Fruit fly (Drosophila melanogaster) whole organism, adult: ENCODE measurements around the gene Smn.

Experiments used
- CG11617 ChIP-seq: fragments of 200-800 bp; sonication (Bioruptor generic); optimal IDR thresholded peaks from 2 replicates; lab custom pipeline; 2017; ENCODE audit warnings: mild to moderate bottlenecking, missing biosample characterization, missing genetic modification reagents, missing genetic modification characterization
- CG12768 ChIP-seq: fragments of 200-800 bp; sonication (Bioruptor generic); optimal IDR thresholded peaks from 2 replicates; lab custom pipeline; 2017; ENCODE audit warnings: missing biosample characterization, missing genetic modification characterization, mild to moderate bottlenecking, moderate library complexity, missing genetic modification reagents
- CG14711 ChIP-seq: fragments of 200-800 bp; sonication (Bioruptor generic); optimal IDR thresholded peaks from 2 replicates; lab custom pipeline; 2018; ENCODE audit warnings: missing biosample characterization, mild to moderate bottlenecking, missing genetic modification characterization, moderate library complexity
- CG1620 ChIP-seq: fragments of 200-800 bp; sonication (Bioruptor generic); optimal IDR thresholded peaks from 2 replicates; lab custom pipeline; 2016; ENCODE audit warnings: missing biosample characterization, missing genetic modification characterization
- CG33017 ChIP-seq: fragments of 200-800 bp; sonication (Bioruptor generic); optimal IDR thresholded peaks from 2 replicates; lab custom pipeline; 2018; ENCODE audit warnings: missing biosample characterization, mild to moderate bottlenecking, missing genetic modification characterization, moderate library complexity
- CG5204 ChIP-seq: fragments of 200-800 bp; sonication (Bioruptor generic); optimal IDR thresholded peaks from 2 replicates; lab custom pipeline; 2016; ENCODE audit warnings: missing biosample characterization, missing genetic modification characterization
- CG7045 ChIP-seq: fragments of 200-800 bp; sonication (Bioruptor generic); optimal IDR thresholded peaks from 2 replicates; lab custom pipeline; 2017; ENCODE audit warnings: missing biosample characterization, mild to moderate bottlenecking, missing genetic modification characterization
- CG7101 ChIP-seq: fragments of 200-800 bp; sonication (Bioruptor generic); optimal IDR thresholded peaks from 2 replicates; lab custom pipeline; 2018; ENCODE audit warnings: missing biosample characterization, mild to moderate bottlenecking, missing genetic modification characterization, moderate library complexity
- Clk ChIP-seq: fragments of 200-800 bp; sonication (Bioruptor generic); optimal IDR thresholded peaks from 2 replicates; lab custom pipeline; 2017; ENCODE audit warnings: missing biosample characterization, missing genetic modification characterization
- Crg-1 ChIP-seq: fragments of 200-800 bp; sonication (Bioruptor generic); optimal IDR thresholded peaks from 2 replicates; lab custom pipeline; 2016; ENCODE audit warnings: missing biosample characterization, missing genetic modification characterization
- Hr96 ChIP-seq: fragments of 200-800 bp; sonication (Bioruptor generic); optimal IDR thresholded peaks from 2 replicates; lab custom pipeline; 2016; ENCODE audit warnings: missing biosample characterization, missing genetic modification characterization
- Mnt ChIP-seq: fragments of 200-800 bp; sonication (Bioruptor generic); optimal IDR thresholded peaks from 2 replicates; lab custom pipeline; 2016; ENCODE audit warnings: missing biosample characterization, mild to moderate bottlenecking, missing genetic modification characterization
- bab1 ChIP-seq: fragments of 200-800 bp; sonication (Bioruptor generic); optimal IDR thresholded peaks from 3 replicates; lab custom pipeline; 2019; ENCODE audit warnings: missing biosample characterization, mild to moderate bottlenecking, missing genetic modification characterization, moderate library complexity
- cic ChIP-seq: fragments of 200-800 bp; sonication (Bioruptor generic); optimal IDR thresholded peaks from 2 replicates; lab custom pipeline; 2017; ENCODE audit warnings: missing biosample characterization, mild to moderate bottlenecking, missing genetic modification characterization, moderate library complexity
- cnc ChIP-seq, 2 experiments: fragments of >200 bp; optimal IDR thresholded peaks; 2 replicates each; lab custom pipeline; 2017
- kay ChIP-seq: fragments of 200-800 bp; sonication (Bioruptor generic); peaks from one replicate; lab custom pipeline; 2016; ENCODE audit warnings: missing biosample characterization, missing genetic modification characterization, borderline replicate concordance
- ovo ChIP-seq: fragments of 200-800 bp; sonication (Bioruptor generic); optimal IDR thresholded peaks from 2 replicates; lab custom pipeline; 2016; ENCODE audit warnings: missing biosample characterization, missing genetic modification characterization
- pad ChIP-seq: fragments of 200-800 bp; sonication (Bioruptor generic); optimal IDR thresholded peaks from 3 replicates; lab custom pipeline; 2017; ENCODE audit warnings: missing biosample characterization, missing genetic modification characterization, mild to moderate bottlenecking, moderate library complexity, missing genetic modification reagents
- tj ChIP-seq: fragments of 200-800 bp; sonication (Bioruptor generic); optimal IDR thresholded peaks from 3 replicates; lab custom pipeline; 2017; ENCODE audit warnings: missing biosample characterization, mild to moderate bottlenecking, missing genetic modification characterization, moderate library complexity
- toe ChIP-seq: fragments of 200-800 bp; sonication (Bioruptor generic); optimal IDR thresholded peaks from 2 replicates; lab custom pipeline; 2016; ENCODE audit warnings: missing biosample characterization, missing genetic modification characterization

The Smn gene

dm6 chr3L:16574307-16574946 lies 6.9 kb downstream of the Smn start, which contains the start of gene mbf1:
mbf1 (plus strand) TSS chr3L:16574436.
- TF ChIP-seq CG1620 (GFP tag; lab: Kevin White, UChicago) = peak; percentile 13
- TF ChIP-seq cnc (optimal IDR thresholded peaks at IDR 0.05; lab: Kevin White, UChicago) = no peak
- peak; percentile 15 for TF ChIP-seq tj (GFP tag; lab: Kevin White, UChicago)
- TF ChIP-seq kay (GFP tag; lab: Kevin White, UChicago) = peak; percentile 93
- TF ChIP-seq CG7045 (GFP tag; lab: Kevin White, UChicago) = no peak
- peak; percentile 22 for TF ChIP-seq cic (GFP tag; lab: Kevin White, UChicago)
- no peak for TF ChIP-seq Hr96
- peak; percentile 8 for TF ChIP-seq CG7101 (tag; lab: Kevin White, UChicago)
- peak; percentile 44 for TF ChIP-seq CG11617 (GFP tag; lab: Kevin White, UChicago)
- TF ChIP-seq bab1 (GFP tag; lab: Kevin White, UChicago) = peak; percentile 63
- peak; percentile 39 for TF ChIP-seq Mnt (GFP tag; lab: Kevin White, UChicago)
- no peak for TF ChIP-seq ovo (GFP tag; lab: Kevin White, UChicago)

dm6 chr3L:16573234-16573633 lies 8.1 kb downstream of the Smn start, which contains the start of gene Mipp1:
Mipp1 (minus strand) TSS chr3L:16573334.
- TF ChIP-seq CG12768 (GFP tag; lab: Kevin White, UChicago) = peak; percentile 3
- TF ChIP-seq cic (GFP tag; lab: Kevin White, UChicago) = peak; percentile 8

dm6 chr3L:16572208-16572607 lies 9.1 kb downstream of the Smn start:
- TF ChIP-seq Crg-1 (no peak), Hr96 (no peak), pad (GFP tag; lab: Kevin White, UChicago) (peak; percentile 11), CG14711 (tag; lab: Kevin White, UChicago) (no peak), CG12768 (GFP tag; lab: Kevin White, UChicago) (peak; percentile 33), Mnt (GFP tag; lab: Kevin White, UChicago) (peak; percentile 22), Clk (GFP tag; lab: Kevin White, UChicago) (no peak), kay (GFP tag; lab: Kevin White, UChicago) (peak; percentile 60), CG11617 (GFP tag; lab: Kevin White, UChicago) (no peak), tj (GFP tag; lab: Kevin White, UChicago) (no peak), CG7101 (tag; lab: Kevin White, UChicago) (no peak)

- TF ChIP-seq CG12768 (GFP tag; lab: Kevin White, UChicago) = no peak
- TF ChIP-seq cic (GFP tag; lab: Kevin White, UChicago) = no peak
- TF ChIP-seq CG7101 (tag; lab: Kevin White, UChicago) = no peak
- no peak for TF ChIP-seq Clk (GFP tag; lab: Kevin White, UChicago)
- no peak for TF ChIP-seq toe (GFP tag; lab: Kevin White, UChicago)
- TF ChIP-seq CG5204 (GFP tag; lab: Kevin White, UChicago) = no peak
- TF ChIP-seq cnc (optimal IDR thresholded peaks at IDR 0.05; lab: Kevin White, UChicago) = no peak
- peak; percentile 89 for TF ChIP-seq tj (GFP tag; lab: Kevin White, UChicago)
Observed at dm6 chr3L:16571739-16572063, 9.6 kb downstream of the Smn start.

- TF ChIP-seq kay (GFP tag; lab: Kevin White, UChicago) (peak; percentile 19), CG33017 (tag; lab: Kevin White, UChicago) (no peak)
Observed at dm6 chr3L:16571014-16571738, 10.2 kb downstream of the Smn start.

- TF ChIP-seq CG12768 (GFP tag; lab: Kevin White, UChicago) (no peak), CG7101 (tag; lab: Kevin White, UChicago) (no peak), Mnt (GFP tag; lab: Kevin White, UChicago) (no peak)
Observed at dm6 chr3L:16569456-16569855, 11.9 kb downstream of the Smn start.

dm6 chr3L:16567495-16567894 lies 13.9 kb downstream of the Smn start:
- no peak for TF ChIP-seq CG5204 (GFP tag; lab: Kevin White, UChicago)
- TF ChIP-seq CG7045 (GFP tag; lab: Kevin White, UChicago) = no peak
- no peak for TF ChIP-seq ovo (GFP tag; lab: Kevin White, UChicago)
- no peak for TF ChIP-seq CG33017 (tag; lab: Kevin White, UChicago)
- no peak for TF ChIP-seq cic (GFP tag; lab: Kevin White, UChicago)
- no peak for TF ChIP-seq CG1620 (GFP tag; lab: Kevin White, UChicago)
